Fruit fly (Drosophila melanogaster): ENCODE results near the gene Hsp23.

The Hsp23 gene

dm6 chr3L:9399013-9399750 lies 17.5 kb downstream of the Hsp23 start, which contains the start of gene CG4080 (continued):
- TF ChIP-seq seq (GFP tag; IDR thresholded peaks at IDR 0.05) (no peak), ssp (GFP tag; IDR thresholded peaks at IDR 0.05) (no peak), CG18619 (GFP tag; optimal IDR thresholded peaks at IDR 0.05) (no peak), Hand (GFP tag; optimal IDR thresholded peaks at IDR 0.05) (no peak), Mrtf (GFP tag; IDR thresholded peaks at IDR 0.05) (no peak), lbe (GFP tag; optimal IDR thresholded peaks at IDR 0.05) (peak; percentile 63), CG6791 (GFP tag; IDR thresholded peaks at IDR 0.05; ENCODE audit: partially characterized antibody) (peak; percentile 65; the same call in 1 of the 3 replicates), CG10274 (GFP tag; optimal IDR thresholded peaks at IDR 0.05) (no peak), CG7357 (GFP tag; IDR thresholded peaks at IDR 0.05) (no peak), al (GFP tag; IDR thresholded peaks at IDR 0.05) (no peak), Nf-YB (GFP tag; optimal IDR thresholded peaks at IDR 0.05) (peak; percentile 23), CG2120 (GFP tag; optimal IDR thresholded peaks at IDR 0.05) (peak; percentile 56), sc (optimal IDR thresholded peaks at IDR 0.05) (no peak), sc (GFP tag; optimal IDR thresholded peaks at IDR 0.05) (no peak), trh (GFP tag; optimal IDR thresholded peaks at IDR 0.05) (no peak), nmo (GFP tag; optimal IDR thresholded peaks at IDR 0.05) (peak; percentile 66), nerfin-2 (GFP tag; IDR thresholded peaks at IDR 0.05; ENCODE audit: partially characterized antibody) (no peak; the same call in none of the 2 replicates), CG16863 (GFP tag; optimal IDR thresholded peaks at IDR 0.05) (no peak), CG30431 (GFP tag; optimal IDR thresholded peaks at IDR 0.05) (no peak), Ada2b (GFP tag; IDR thresholded peaks at IDR 0.05) (no peak), Bdp1 (GFP tag; optimal IDR thresholded peaks at IDR 0.05) (no peak), mam (GFP tag; optimal IDR thresholded peaks at IDR 0.05) (no peak), CG3407 (GFP tag; optimal IDR thresholded peaks at IDR 0.05) (no peak), CG33213 (GFP tag; optimal IDR thresholded peaks at IDR 0.05) (peak; percentile 25), Tbp (GFP tag; optimal IDR thresholded peaks at IDR 0.05) (no peak), CG9437 (GFP tag; optimal IDR thresholded peaks at IDR 0.05) (peak; percentile 54), aop (GFP tag; IDR thresholded peaks at IDR 0.05) (no peak), Mad (GFP tag; optimal IDR thresholded peaks at IDR 0.05) (peak; percentile 26), CG3847 (GFP tag; IDR thresholded peaks at IDR 0.05) (peak; percentile 18; the same call in 1 of the 2 replicates), crol (GFP tag; IDR thresholded peaks at IDR 0.05) (no peak), ranshi (GFP tag; IDR thresholded peaks at IDR 0.05) (peak; percentile 82; the same call in 1 of the 2 replicates), CG11696 (GFP tag; IDR thresholded peaks at IDR 0.05) (no peak), CG34422 (GFP tag; IDR thresholded peaks at IDR 0.05) (no peak; the same call in 2 of the 3 replicates), Myb (GFP tag; optimal IDR thresholded peaks at IDR 0.05) (peak; percentile 63), az2 (GFP tag; optimal IDR thresholded peaks at IDR 0.05) (no peak), CG15479 (GFP tag; optimal IDR thresholded peaks at IDR 0.05) (no peak), Med (GFP tag) (peak; percentile 81), CG31224 (GFP tag; IDR thresholded peaks at IDR 0.05) (no peak), NfI (GFP tag; optimal IDR thresholded peaks at IDR 0.05) (peak; percentile 23), CG3065 (GFP tag; optimal IDR thresholded peaks at IDR 0.05) (no peak), bigmax (GFP tag; optimal IDR thresholded peaks at IDR 0.05) (no peak), CG14441 (GFP tag; IDR thresholded peaks at IDR 0.05) (no peak), dmrt11E (tag; optimal IDR thresholded peaks at IDR 0.05) (peak; percentile 43), CG17361 (GFP tag; IDR thresholded peaks at IDR 0.05) (peak; percentile 39; the same call in 1 of the 3 replicates), CG3995 (GFP tag; optimal IDR thresholded peaks at IDR 0.05) (no peak), croc (GFP tag; conservative IDR thresholded peaks at IDR 0.05) (no peak), cato (GFP tag; optimal IDR thresholded peaks at IDR 0.05; ENCODE audit: borderline replicate concordance) (no peak), Eip74EF (GFP tag; optimal IDR thresholded peaks at IDR 0.05) (no peak), disco-r (GFP tag; optimal IDR thresholded peaks at IDR 0.05) (peak; percentile 8), CG2712 (tag; optimal IDR thresholded peaks at IDR 0.05) (peak; percentile 41), Fer2 (tag; optimal IDR thresholded peaks at IDR 0.05) (no peak)

Data from whole organism, embryonic.